Worm (Caenorhabditis elegans) whole organism, L1 larva: ENCODE results near the gene hap-1.
A peak's percentile ranks its signal among the peaks of the same experiment; 100 is the strongest.

Source experiments
- F16B12.6 ChIP-seq: fragments of 150-350 bp; optimal IDR thresholded peaks from 2 replicates; lab custom pipeline; 2014; ENCODE audit warnings: missing biosample characterization, missing genetic modification characterization
- blmp-1 ChIP-seq: fragments of 150-350 bp; optimal IDR thresholded peaks from 2 replicates; lab custom pipeline; 2014; ENCODE audit warnings: missing biosample characterization, missing genetic modification characterization
- efl-1 ChIP-seq, 4 experiments: fragments of 150-350 bp; optimal IDR thresholded peaks in 3 of 4; peaks in 1 of 4; 1 replicate in 1 of 4; 2 replicates in 3 of 4; lab custom pipeline; 2014; ENCODE audit warnings: missing biosample characterization in 2 of 4, missing genetic modification characterization in 2 of 4, missing genetic modification reagents in 2 of 4
- egl-27 ChIP-seq, 2 experiments: fragments of 150-350 bp in 1 of 2; sonication (generic microtip); optimal IDR thresholded peaks; 3 replicates each; lab custom pipeline; 2017 to 2018; ENCODE audit warnings: missing biosample characterization in 2 of 2, missing genetic modification characterization in 2 of 2, missing genetic modification reagents in 2 of 2
- isw-1 ChIP-seq: fragments of 200-800 bp; sonication (Bioruptor generic); IDR thresholded peaks from 2 replicates; pipeline ENCODE4 v1.3.6; 2022; ENCODE audit warnings: missing genetic modification characterization, missing compliant biosample characterization
- lin-14 ChIP-seq: fragments of 200-800 bp; sonication (Bioruptor generic); optimal IDR thresholded peaks from 2 replicates; lab custom pipeline; 2018; ENCODE audit warnings: mild to moderate bottlenecking, missing genetic modification characterization, moderate library complexity, missing compliant biosample characterization
- mdl-1 ChIP-seq, 2 experiments: fragments of 150-350 bp; optimal IDR thresholded peaks; 2 replicates each; lab custom pipeline; 2014 to 2017; ENCODE audit warnings: missing biosample characterization in 2 of 2, missing genetic modification characterization in 2 of 2, inconsistent platforms in 1 of 2
- pax-3 ChIP-seq: fragments of 200-800 bp; sonication (Bioruptor generic); optimal IDR thresholded peaks from 2 replicates; lab custom pipeline; 2018; ENCODE audit warnings: mild to moderate bottlenecking, missing genetic modification characterization, moderate library complexity, missing compliant biosample characterization

Gene hap-1

DNA sequence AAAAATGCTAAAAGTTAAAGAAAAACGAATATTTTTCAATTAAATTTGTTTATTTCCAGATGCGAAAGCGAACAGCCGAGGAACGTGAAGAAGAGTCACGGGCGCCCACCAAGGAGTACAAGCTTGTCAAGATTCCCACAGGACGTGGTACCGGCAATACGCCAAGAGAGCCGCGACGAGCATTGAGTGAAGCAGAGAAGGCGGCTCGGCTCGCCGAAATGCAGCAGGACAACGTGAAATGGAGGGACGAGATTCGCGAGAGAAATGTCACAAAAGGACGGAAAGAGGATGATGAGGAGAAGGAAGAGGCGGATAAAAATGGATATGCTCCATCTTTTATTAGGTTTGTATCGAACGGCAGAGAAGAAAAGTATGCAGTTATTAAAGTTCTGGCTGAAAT is 46.7 kb downstream of the hap-1 start:
- TF ChIP-seq efl-1 (optimal IDR thresholded peaks at IDR 0.05; lab: Kevin White, UChicago): no peak
- peak in 1 of 2 experiments; percentile 89 for TF ChIP-seq efl-1 (GFP tag; optimal IDR thresholded peaks at IDR 0.05 in 1 of 2; lab: Kevin White, UChicago)
- TF ChIP-seq egl-27 (tag; optimal IDR thresholded peaks at IDR 0.05; lab: Kevin White, UChicago): no peak

DNA sequence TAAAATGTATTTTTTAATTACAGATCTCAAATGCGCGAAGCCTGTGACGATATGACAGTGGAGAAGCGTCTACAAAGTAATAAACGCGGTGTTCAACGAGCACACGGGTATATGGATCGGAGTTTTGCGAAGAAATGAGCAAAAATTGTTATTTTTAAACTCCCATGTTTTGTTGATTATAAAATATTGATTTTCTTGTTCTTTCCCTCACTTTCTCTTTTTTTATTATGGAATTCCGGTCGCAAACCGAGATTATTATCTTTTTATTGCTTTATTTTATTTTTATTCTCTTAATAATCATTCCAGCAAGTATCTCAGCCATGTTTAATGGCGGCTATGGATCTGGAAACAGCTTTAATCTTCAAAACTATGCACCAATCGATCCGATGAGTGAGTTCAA is 47.2 kb downstream of the hap-1 start, which contains the start of gene pqe-1:
TSS of gene pqe-1 (plus strand) at position 301 of the 400 bp plus-strand sequence.
- TF ChIP-seq F16B12.6 (tag; lab: Kevin White, UChicago) (no peak), blmp-1 (tag; lab: Kevin White, UChicago) (no peak), mdl-1 (tag; optimal IDR thresholded peaks at IDR 0.05; lab: Kevin White, UChicago) (no peak), pax-3 (tag; lab: Kevin White, UChicago) (no peak), isw-1 (no peak), lin-14 (no peak)
